Worm (Caenorhabditis elegans): Measurements from ENCODE around the gene mip-2.
A peak's percentile ranks its signal among the peaks of the same experiment; 100 is the strongest.

The mip-2 gene

DNA sequence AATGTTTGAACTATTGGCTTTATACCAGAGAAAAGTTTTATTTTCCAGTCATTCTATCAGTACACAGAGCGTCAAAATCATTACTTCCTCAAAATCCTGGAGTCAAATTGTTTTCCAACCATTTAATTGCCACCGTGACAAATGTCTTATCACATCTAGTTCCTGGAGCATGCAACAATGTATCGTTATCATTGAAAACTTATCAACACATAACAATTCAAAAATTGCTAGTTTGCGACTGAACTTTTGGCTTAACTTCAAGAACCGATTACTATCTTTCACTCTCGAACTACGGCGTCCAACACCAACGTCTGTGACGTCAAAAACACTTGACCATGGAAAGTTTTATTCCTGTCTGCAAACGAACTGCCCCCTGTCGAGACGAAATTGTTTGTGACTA is 33.7 kb downstream of the mip-2 start:
- TF ChIP-seq aly-2 (tag; optimal IDR thresholded peaks at IDR 0.05): no peak
- peak; percentile 3 for TF ChIP-seq jun-1 (tag; optimal IDR thresholded peaks at IDR 0.05)
- TF ChIP-seq fkh-10 (GFP tag; optimal IDR thresholded peaks at IDR 0.05): no peak
- peak; percentile 14 for TF ChIP-seq lin-14 (GFP tag; optimal IDR thresholded peaks at IDR 0.05)
- TF ChIP-seq nhr-20 (tag; optimal IDR thresholded peaks at IDR 0.05): no peak
- peak; percentile 30 for TF ChIP-seq pax-3 (tag; optimal IDR thresholded peaks at IDR 0.05)
- no peak for TF ChIP-seq hlh-17 (GFP tag; optimal IDR thresholded peaks at IDR 0.05; ENCODE audit: borderline replicate concordance)
- no peak for TF ChIP-seq unc-98 (GFP tag; IDR thresholded peaks at IDR 0.05)
- TF ChIP-seq dpl-1 (GFP tag; optimal IDR thresholded peaks at IDR 0.05): no peak
- no peak for TF ChIP-seq unc-62 (GFP tag; optimal IDR thresholded peaks at IDR 0.05)
- TF ChIP-seq elt-2 (tag; optimal IDR thresholded peaks at IDR 0.05): peak; percentile 94
- TF ChIP-seq nhr-71 (tag; optimal IDR thresholded peaks at IDR 0.05): peak; percentile 20

DNA sequence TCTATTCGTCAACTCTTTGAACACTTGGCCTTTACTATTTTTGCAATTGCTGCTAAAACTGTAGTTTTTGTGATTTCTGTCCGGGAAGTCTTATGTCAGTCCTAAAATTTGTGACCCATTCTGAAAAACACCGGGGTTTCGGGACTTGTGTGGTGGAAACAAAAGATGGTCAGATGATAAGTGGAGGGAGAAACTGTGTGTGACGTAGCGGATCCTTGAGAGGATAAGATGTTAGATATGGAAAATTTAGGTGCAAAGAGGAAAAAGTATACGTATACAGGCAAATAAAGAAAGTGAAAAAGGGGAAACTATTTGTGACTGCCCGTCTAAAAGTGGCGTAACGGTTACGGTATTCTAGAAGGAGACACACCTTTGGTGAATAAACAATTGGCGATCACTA is 35.3 kb downstream of the mip-2 start:
- TF ChIP-seq hpl-2 (GFP tag; optimal IDR thresholded peaks at IDR 0.05) (no peak), nhr-20 (tag; optimal IDR thresholded peaks at IDR 0.05) (peak; percentile 0), nhr-85 (tag) (peak; percentile 57), C16A3.4 (tag; optimal IDR thresholded peaks at IDR 0.05) (no peak), blmp-1 (tag; optimal IDR thresholded peaks at IDR 0.05) (peak; percentile 73)

DNA sequence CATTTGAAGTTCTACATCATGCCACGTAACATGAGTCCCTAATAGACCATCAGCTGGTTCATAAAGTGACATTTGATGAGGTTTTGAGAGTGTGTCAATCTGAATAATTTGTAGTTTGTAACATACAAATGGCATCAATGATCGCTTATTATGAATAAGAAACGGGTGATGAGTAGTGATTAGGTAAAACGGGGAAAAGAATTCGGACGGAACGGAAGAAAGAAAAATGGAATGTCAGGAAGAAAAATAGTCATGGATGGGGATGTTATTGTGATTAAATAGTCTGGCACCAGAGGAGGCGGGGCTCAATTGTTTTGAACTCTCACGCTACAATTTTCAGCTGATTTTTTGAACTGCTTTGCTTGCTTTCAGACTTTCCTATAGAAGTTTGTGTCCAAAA is 37.6 kb downstream of the mip-2 start, which contains the start of gene H37A05.2:
TSS of gene H37A05.2 (minus strand) at position 101 of the 400 bp plus-strand sequence.
- TF ChIP-seq egl-27 (tag; optimal IDR thresholded peaks at IDR 0.05) (no peak), nhr-76 (tag; optimal IDR thresholded peaks at IDR 0.05) (no peak), nhr-19 (GFP tag; conservative IDR thresholded peaks at IDR 0.05) (no peak), unc-62 (GFP tag; optimal IDR thresholded peaks at IDR 0.05) (no peak), zag-1 (tag; optimal IDR thresholded peaks at IDR 0.05) (no peak), nhr-90 (tag; optimal IDR thresholded peaks at IDR 0.05; ENCODE audit: poor library complexity) (no peak), F16B12.6 (tag; optimal IDR thresholded peaks at IDR 0.05) (no peak), hlh-17 (GFP tag; optimal IDR thresholded peaks at IDR 0.05; ENCODE audit: borderline replicate concordance) (no peak), pqm-1 (tag; optimal IDR thresholded peaks at IDR 0.05) (no peak)

DNA sequence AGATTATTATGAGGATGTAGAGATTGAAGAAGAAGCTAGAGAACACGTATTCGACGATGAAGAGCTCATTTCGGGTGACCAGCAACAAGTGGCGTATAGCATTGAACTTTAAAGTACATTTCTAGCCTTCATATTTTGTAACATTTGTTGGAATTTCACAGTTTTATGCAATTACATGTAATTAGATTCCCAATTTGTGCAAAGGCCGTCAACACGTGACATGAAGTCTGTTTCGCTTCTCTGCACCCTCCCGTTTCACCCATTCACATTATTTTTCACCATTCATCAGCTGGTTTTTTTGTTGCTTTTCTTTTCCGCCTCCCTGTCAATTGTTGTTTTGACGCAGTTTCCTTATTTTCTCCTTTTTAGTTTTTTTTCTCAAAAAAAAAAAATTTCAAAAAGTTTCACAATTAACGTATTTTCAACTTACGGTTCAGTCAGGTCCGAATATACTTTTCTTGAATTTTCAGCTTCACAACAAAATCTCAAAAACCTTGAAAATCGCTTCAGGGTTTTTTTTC is 44.6 kb downstream of the mip-2 start, which contains the start of gene sde-2:
TSS of gene sde-2 (plus strand) at position 471 of the 521 bp plus-strand sequence.
- TF ChIP-seq lin-14 (GFP tag; optimal IDR thresholded peaks at IDR 0.05) (peak; percentile 82), lin-35 (GFP tag; optimal IDR thresholded peaks at IDR 0.05) (peak; percentile 6 to 47), elt-3 (tag; optimal IDR thresholded peaks at IDR 0.05) (no peak), hlh-17 (GFP tag; optimal IDR thresholded peaks at IDR 0.05; ENCODE audit: borderline replicate concordance) (no peak), swsn-7 (tag; optimal IDR thresholded peaks at IDR 0.05) (peak; percentile 33), dpl-1 (GFP tag; optimal IDR thresholded peaks at IDR 0.05) (peak in 2 of 3 experiments; percentile 28 to 38), C34B4.2 (tag; optimal IDR thresholded peaks at IDR 0.05) (no peak), ceh-8 (GFP tag; optimal IDR thresholded peaks at IDR 0.05) (peak; percentile 57), isw-1 (GFP tag; IDR thresholded peaks at IDR 0.05) (peak; percentile 16; the same call in 1 of the 2 replicates), lsy-2 (tag; optimal IDR thresholded peaks at IDR 0.05) (peak in 1 of 2 experiments; percentile 27), sup-37 (GFP tag; optimal IDR thresholded peaks at IDR 0.05) (no peak), ama-1 (optimal IDR thresholded peaks at IDR 0.05) (no peak), nhr-20 (tag; optimal IDR thresholded peaks at IDR 0.05) (no peak), tbx-2 (tag; optimal IDR thresholded peaks at IDR 0.05) (peak; percentile 44), unc-130 (tag; optimal IDR thresholded peaks at IDR 0.05) (no peak), Y116A8C.19 (tag; optimal IDR thresholded peaks at IDR 0.05; ENCODE audit: borderline replicate concordance) (no peak), pax-3 (tag; optimal IDR thresholded peaks at IDR 0.05) (peak; percentile 36), lin-15B (tag; optimal IDR thresholded peaks at IDR 0.05) (no peak), unc-86 (tag; optimal IDR thresholded peaks at IDR 0.05) (no peak), efl-1 (optimal IDR thresholded peaks at IDR 0.05) (peak; percentile 6 to 39), efl-1 (GFP tag; optimal IDR thresholded peaks at IDR 0.05 in 1 of 2) (peak; percentile 28 to 86), grh-1 (GFP tag; IDR thresholded peaks at IDR 0.05) (no peak), lin-39 (tag; optimal IDR thresholded peaks at IDR 0.05) (no peak), C04F5.9 (tag; optimal IDR thresholded peaks at IDR 0.05) (no peak), nhr-77 (tag; optimal IDR thresholded peaks at IDR 0.05) (no peak), nhr-71 (tag; optimal IDR thresholded peaks at IDR 0.05) (peak; percentile 49), ceh-82 (tag; optimal IDR thresholded peaks at IDR 0.05) (peak in 1 of 3 experiments; percentile 0), snu-23 (GFP tag; optimal IDR thresholded peaks at IDR 0.05) (peak; percentile 33)

Measured in whole organism, L1 larva.